Worm (Caenorhabditis elegans) whole organism, young adult: Measurements from ENCODE around the gene gcy-13.

ENCODE experiments used
- B0019.2 ChIP-seq: fragments of 200-800 bp; sonication (Bioruptor generic); conservative IDR thresholded peaks from 2 replicates; pipeline ENCODE4 v1.3.6; 2022; ENCODE audit warnings: missing genetic modification reagents, missing genetic modification characterization, missing compliant biosample characterization
- B0035.1 ChIP-seq: sonication (generic microtip); optimal IDR thresholded peaks from 2 replicates; lab custom pipeline; 2016; ENCODE audit warnings: missing genetic modification characterization, mild to moderate bottlenecking, missing compliant biosample characterization, missing genotype, missing genetic modification reagents
- B0336.3 ChIP-seq: fragments of 200-800 bp; sonication (Bioruptor generic); IDR thresholded peaks from 2 replicates; pipeline ENCODE4 v1.3.6; 2022; ENCODE audit warnings: missing genetic modification characterization, missing compliant biosample characterization
- T07F8.4 ChIP-seq: sonication (generic microtip); optimal IDR thresholded peaks from 2 replicates; lab custom pipeline; 2016; ENCODE audit warnings: mild to moderate bottlenecking, missing genetic modification characterization, moderate library complexity, missing compliant biosample characterization
- Y53F4B.3 ChIP-seq: fragments of 200-800 bp; sonication (Bioruptor generic); IDR thresholded peaks from 2 replicates; pipeline ENCODE4 v1.3.6; 2022; ENCODE audit warnings: missing genetic modification reagents, missing genetic modification characterization, missing compliant biosample characterization
- Y53G8AR.9 ChIP-seq: fragments of 200-800 bp; sonication (Bioruptor generic); conservative IDR thresholded peaks from 2 replicates; pipeline ENCODE4 v1.3.6; 2022; ENCODE audit warnings: missing genetic modification reagents, missing genetic modification characterization, missing compliant biosample characterization
- Y56A3A.18 ChIP-seq: fragments of 200-800 bp; sonication (Bioruptor generic); IDR thresholded peaks from 2 replicates; pipeline ENCODE4 v1.3.6; 2022; ENCODE audit warnings: missing genetic modification reagents, missing genetic modification characterization, missing compliant biosample characterization
- Y79H2A.3 ChIP-seq: fragments of 200-800 bp; sonication (Bioruptor generic); conservative IDR thresholded peaks from 2 replicates; pipeline ENCODE4 v1.3.6; 2022; ENCODE audit warnings: missing genetic modification reagents, missing genetic modification characterization, missing compliant biosample characterization
- ZK185.1 ChIP-seq: sonication (generic microtip); optimal IDR thresholded peaks from 2 replicates; lab custom pipeline; 2016; ENCODE audit warnings: mild to moderate bottlenecking, missing genetic modification characterization, missing compliant biosample characterization; ENCODE audit not compliant: poor library complexity, severe bottlenecking
- attf-3 ChIP-seq: fragments of 200-800 bp; sonication (Bioruptor generic); conservative IDR thresholded peaks from 2 replicates; pipeline ENCODE4 v1.3.6; 2022; ENCODE audit warnings: missing genetic modification reagents, missing genetic modification characterization, missing compliant biosample characterization
- ccch-3 ChIP-seq: fragments of 200-800 bp; sonication (Bioruptor generic); optimal IDR thresholded peaks from 2 replicates; lab custom pipeline; 2018; ENCODE audit warnings: mild to moderate bottlenecking, missing genetic modification characterization, missing compliant biosample characterization
- cebp-2 ChIP-seq: fragments of 200-800 bp; sonication (Bioruptor generic); IDR thresholded peaks from 2 replicates; pipeline ENCODE4 v1.3.6; 2022; ENCODE audit warnings: missing genetic modification characterization, missing compliant biosample characterization
- dox-1 ChIP-seq: fragments of 200-800 bp; sonication (Bioruptor generic); IDR thresholded peaks from 2 replicates; pipeline ENCODE4 v1.3.6; 2022; ENCODE audit warnings: missing genetic modification reagents, missing genetic modification characterization, missing compliant biosample characterization
- dpff-1 ChIP-seq: sonication (generic microtip); optimal IDR thresholded peaks from 2 replicates; lab custom pipeline; 2017; ENCODE audit warnings: mild to moderate bottlenecking, missing genetic modification characterization, missing compliant biosample characterization
- egl-44 ChIP-seq: fragments of 200-800 bp; sonication (Bioruptor generic); IDR thresholded peaks from 2 replicates; pipeline ENCODE4 v1.3.6; 2022; ENCODE audit warnings: missing genetic modification reagents, missing genetic modification characterization, missing compliant biosample characterization
- ekl-4 ChIP-seq: fragments of 200-800 bp; sonication (Bioruptor generic); IDR thresholded peaks from 2 replicates; pipeline ENCODE4 v1.3.6; 2022; ENCODE audit warnings: missing genetic modification reagents, missing genetic modification characterization, missing compliant biosample characterization
- hlh-12 ChIP-seq: sonication (generic microtip); optimal IDR thresholded peaks from 2 replicates; lab custom pipeline; 2016; ENCODE audit warnings: missing genetic modification characterization, missing compliant biosample characterization
- hsf-1 ChIP-seq: fragments of 200-800 bp; sonication (Bioruptor generic); IDR thresholded peaks from 2 replicates; pipeline ENCODE4 v1.3.6; 2022; ENCODE audit warnings: missing genetic modification reagents, missing genetic modification characterization, missing compliant biosample characterization
- lag-1 ChIP-seq: fragments of 200-800 bp; sonication (Bioruptor generic); IDR thresholded peaks from 2 replicates; pipeline ENCODE4 v1.3.6; 2022; ENCODE audit warnings: missing genetic modification reagents, missing genetic modification characterization, missing compliant biosample characterization
- let-607 ChIP-seq, 2 experiments: fragments of 200-800 bp in 1 of 2; sonication (Bioruptor generic) in 1 of 2; sonication (generic microtip) in 1 of 2; optimal IDR thresholded peaks; 2 replicates each; lab custom pipeline; 2016 to 2018; ENCODE audit warnings: mild to moderate bottlenecking in 2 of 2, missing compliant biosample characterization in 2 of 2, missing genetic modification characterization in 2 of 2, moderate library complexity in 2 of 2, missing genotype in 1 of 2
- lin-40 ChIP-seq: sonication (generic microtip); optimal IDR thresholded peaks from 2 replicates; lab custom pipeline; 2016; ENCODE audit warnings: missing genetic modification characterization, mild to moderate bottlenecking, missing compliant biosample characterization, missing genotype, missing genetic modification reagents
- lsl-1 ChIP-seq: fragments of 200-800 bp; sonication (Bioruptor generic); optimal IDR thresholded peaks from 2 replicates; lab custom pipeline; 2018; ENCODE audit warnings: mild to moderate bottlenecking, missing genetic modification characterization, moderate library complexity, missing compliant biosample characterization
- lsy-27 ChIP-seq: sonication (generic microtip); optimal IDR thresholded peaks from 2 replicates; lab custom pipeline; 2017; ENCODE audit warnings: missing genetic modification characterization, mild to moderate bottlenecking, missing compliant biosample characterization, antibody characterized with exemption, missing genotype, borderline replicate concordance; ENCODE audit not compliant: insufficient read depth
- madf-10 ChIP-seq: sonication (generic microtip); optimal IDR thresholded peaks from 2 replicates; lab custom pipeline; 2016; ENCODE audit warnings: mild to moderate bottlenecking, missing genetic modification characterization, missing compliant biosample characterization
- madf-6 ChIP-seq: fragments of 200-800 bp; sonication (Bioruptor generic); IDR thresholded peaks from 2 replicates; pipeline ENCODE4 v1.3.6; 2022; ENCODE audit warnings: missing genetic modification reagents, missing genetic modification characterization, missing compliant biosample characterization
- madf-8 ChIP-seq: fragments of 200-800 bp; sonication (Bioruptor generic); conservative IDR thresholded peaks from 2 replicates; pipeline ENCODE4 v1.3.6; 2022; ENCODE audit warnings: missing genetic modification reagents, missing genetic modification characterization, missing compliant biosample characterization
- nfyb-1 ChIP-seq: fragments of 200-800 bp; sonication (Bioruptor generic); IDR thresholded peaks from 2 replicates; pipeline ENCODE4 v1.3.6; 2022; ENCODE audit warnings: missing genetic modification reagents, missing genetic modification characterization, missing compliant biosample characterization
- rec-8 ChIP-seq, 2 experiments: sonication (generic microtip); optimal IDR thresholded peaks; 2 replicates each; lab custom pipeline; 2016; ENCODE audit warnings: mild to moderate bottlenecking in 2 of 2, missing genetic modification characterization in 2 of 2, missing genetic modification reagents in 2 of 2, missing genotype in 2 of 2, missing biosample characterization in 1 of 2, missing compliant biosample characterization in 1 of 2, moderate library complexity in 1 of 2
- sdz-38 ChIP-seq: sonication (generic microtip); optimal IDR thresholded peaks from 2 replicates; lab custom pipeline; 2016; ENCODE audit warnings: missing genotype, missing genetic modification characterization, missing compliant biosample characterization
- sptf-2 ChIP-seq: fragments of 200-800 bp; sonication (Bioruptor generic); optimal IDR thresholded peaks from 2 replicates; lab custom pipeline; 2018; ENCODE audit warnings: mild to moderate bottlenecking, missing genetic modification characterization, missing compliant biosample characterization
- zim-3 ChIP-seq: sonication (generic microtip); optimal IDR thresholded peaks from 2 replicates; lab custom pipeline; 2017; ENCODE audit warnings: mild to moderate bottlenecking, missing genetic modification characterization, moderate library complexity, missing compliant biosample characterization
- ztf-18 ChIP-seq: sonication (generic microtip); optimal IDR thresholded peaks from 2 replicates; lab custom pipeline; 2016; ENCODE audit warnings: missing genotype, mild to moderate bottlenecking, missing genetic modification characterization, missing compliant biosample characterization
- ztf-25 ChIP-seq: fragments of 200-800 bp; sonication (Bioruptor generic); IDR thresholded peaks from 2 replicates; pipeline ENCODE4 v1.3.6; 2022; ENCODE audit warnings: missing genetic modification reagents, missing genetic modification characterization, missing compliant biosample characterization
- ztf-28 ChIP-seq: fragments of 200-800 bp; sonication (Bioruptor generic); IDR thresholded peaks from 2 replicates; pipeline ENCODE4 v1.3.6; 2022; ENCODE audit warnings: missing genetic modification reagents, missing genetic modification characterization, missing compliant biosample characterization

The gcy-13 gene

DNA sequence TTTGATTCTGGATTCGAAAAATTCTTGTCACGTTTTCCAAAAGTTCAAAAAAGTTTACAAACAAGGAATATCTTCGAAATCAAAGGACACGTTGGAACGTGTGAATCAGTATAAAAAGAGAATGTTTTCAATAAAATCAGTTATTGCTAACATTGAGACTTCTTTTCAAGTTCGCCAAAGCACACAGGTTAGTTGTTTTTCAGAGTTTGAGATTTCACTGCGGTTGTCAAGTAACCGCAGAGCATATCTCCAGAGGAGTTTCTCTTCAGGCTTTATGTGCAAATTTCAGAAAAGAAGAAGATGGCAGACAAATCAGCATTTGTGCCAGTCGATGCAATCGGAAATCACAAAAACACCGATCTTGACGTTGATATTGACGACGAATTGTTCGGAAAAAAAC lies 16.8 kb upstream of the gcy-13 start, which contains the start of gene K01D12.15:
TSS of gene K01D12.15 (plus strand) at position 301 of the 400 bp plus-strand sequence.
- TF ChIP-seq Y53F4B.3 (GFP tag; lab: Robert Waterston, UW) = no peak
- no peak for TF ChIP-seq lin-40 (tag; lab: Kevin White, UChicago)
- TF ChIP-seq ztf-18 = no peak
- no peak for TF ChIP-seq lsl-1 (GFP tag; lab: Kevin White, UChicago)
- no peak for TF ChIP-seq zim-3
- no peak for TF ChIP-seq egl-44 (GFP tag; lab: Robert Waterston, UW)

DNA sequence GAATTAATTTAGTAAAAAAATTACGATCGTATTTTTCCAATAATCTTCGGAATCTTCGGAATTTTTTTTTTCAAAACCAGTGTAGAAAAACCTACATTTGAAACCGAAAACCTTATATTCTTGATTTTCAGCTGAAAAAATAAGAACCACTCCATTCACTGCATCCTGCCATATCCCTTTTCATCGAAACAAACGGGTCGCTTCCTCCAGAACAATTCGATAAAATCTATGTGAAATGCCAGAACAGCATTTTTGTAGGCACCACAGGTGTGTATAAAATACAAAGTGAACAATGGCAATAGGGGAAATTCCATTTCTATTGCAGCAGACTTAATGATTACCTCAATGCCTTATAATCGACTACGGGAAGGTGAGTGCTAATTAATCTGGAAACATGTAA lies 7.9 kb upstream of the gcy-13 start, which contains the start of gene K01D12.1:
TSS of gene K01D12.1 (plus strand) at position 301 of the 400 bp plus-strand sequence.
- TF ChIP-seq madf-6 (GFP tag; lab: Robert Waterston, UW) = no peak
- no peak for TF ChIP-seq B0019.2 (GFP tag; lab: Robert Waterston, UW)
- no peak for TF ChIP-seq let-607 (tag; optimal IDR thresholded peaks at IDR 0.05; lab: Kevin White, UChicago)

DNA sequence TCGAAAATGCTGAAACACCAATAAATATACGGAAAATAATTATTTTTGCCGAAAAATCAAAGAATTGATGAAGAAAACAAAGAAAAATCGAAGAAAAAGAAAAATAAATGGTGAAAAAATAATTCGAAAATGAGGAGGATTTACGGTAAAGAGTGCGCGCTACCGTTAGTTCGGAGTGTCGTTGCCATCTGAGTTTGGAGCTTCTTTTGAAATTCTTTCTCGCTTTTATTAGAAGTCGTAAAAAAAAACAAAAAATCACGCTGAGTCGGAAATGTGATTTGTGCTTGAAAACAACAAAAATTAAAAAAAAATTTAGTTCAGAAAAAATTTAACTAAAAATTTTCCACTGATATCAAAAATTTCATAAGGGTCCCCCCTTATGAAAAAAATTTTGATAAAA lies 4.9 kb upstream of the gcy-13 start, which contains the start of gene F23H12.10:
TSS of gene F23H12.10 (minus strand) at position 12 of the 400 bp plus-strand sequence.
- TF ChIP-seq attf-3 (GFP tag; lab: Robert Waterston, UW) = peak; percentile 55; the same call in 1 of the 2 replicates

DNA sequence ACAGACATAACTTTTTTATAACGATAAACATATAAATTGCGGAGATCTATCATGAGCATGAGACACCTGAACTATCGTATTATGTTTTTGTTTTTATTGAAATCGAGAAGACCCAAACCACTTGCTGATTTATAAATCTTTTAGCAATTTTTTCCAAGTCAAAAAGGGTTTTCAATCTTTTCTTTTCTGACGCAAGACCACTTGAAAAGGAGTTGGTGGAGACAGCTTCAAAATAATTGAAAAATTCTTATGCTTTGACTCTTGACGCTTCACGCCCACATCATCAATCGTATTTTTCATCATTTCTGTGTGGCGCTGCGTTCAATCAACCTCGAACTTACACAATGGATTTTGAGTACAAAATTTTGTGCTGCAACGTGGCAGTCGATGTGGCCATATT lies 2.0 kb upstream of the gcy-13 start, which contains the start of gene F23H12.7:
TSS of gene F23H12.7 (plus strand) at position 301 of the 400 bp plus-strand sequence.
- TF ChIP-seq sptf-2 (no peak), sdz-38 (no peak), lsy-27 (no peak), hsf-1 (GFP tag; lab: Robert Waterston, UW) (no peak), cebp-2 (GFP tag; lab: Robert Waterston, UW) (no peak), madf-8 (GFP tag; lab: Robert Waterston, UW) (no peak), dox-1 (GFP tag; lab: Robert Waterston, UW) (no peak), ekl-4 (GFP tag; lab: Robert Waterston, UW) (no peak), ztf-25 (GFP tag; lab: Robert Waterston, UW) (no peak), B0336.3 (GFP tag; lab: Robert Waterston, UW) (no peak), Y79H2A.3 (GFP tag; lab: Robert Waterston, UW) (no peak), B0035.1 (no peak), nfyb-1 (GFP tag; lab: Robert Waterston, UW) (no peak), Y56A3A.18 (GFP tag; lab: Robert Waterston, UW) (no peak)

DNA sequence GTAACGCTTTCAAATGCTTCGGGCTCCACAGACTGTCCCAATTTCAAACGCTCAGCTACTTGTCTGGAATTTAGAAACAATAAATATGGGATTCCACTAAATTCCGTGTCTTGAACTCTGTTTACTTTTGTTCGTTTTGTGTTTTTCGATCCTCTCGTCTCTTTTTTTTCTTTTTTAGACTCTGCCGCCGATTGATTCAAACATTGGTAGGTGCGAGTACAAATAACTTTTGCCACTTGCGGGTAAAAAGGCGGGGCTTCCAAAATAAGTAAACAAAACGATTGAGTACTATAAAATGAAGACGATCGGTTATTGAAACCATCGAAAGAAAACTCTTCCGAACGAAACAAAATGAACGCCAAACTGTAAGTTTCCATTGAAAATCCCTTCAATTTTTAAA lies 4.2 kb downstream of the gcy-13 start, which contains the start of gene fipr-2:
TSS of gene fipr-2 (plus strand) at position 245 of the 400 bp plus-strand sequence.
- no peak for TF ChIP-seq ZK185.1 (tag; lab: Kevin White, UChicago)
- no peak for TF ChIP-seq rec-8 (tag; optimal IDR thresholded peaks at IDR 0.05; lab: Kevin White, UChicago)
- TF ChIP-seq hlh-12 (tag; lab: Kevin White, UChicago) = no peak
- no peak for TF ChIP-seq ccch-3
- TF ChIP-seq madf-10 (tag; lab: Kevin White, UChicago) = no peak
- no peak for TF ChIP-seq lsy-27
- TF ChIP-seq Y53G8AR.9 = no peak
- no peak for TF ChIP-seq T07F8.4
- no peak for TF ChIP-seq ekl-4 (GFP tag; lab: Robert Waterston, UW)
- no peak for TF ChIP-seq lag-1
- TF ChIP-seq dpff-1 (tag; lab: Kevin White, UChicago) = no peak
- TF ChIP-seq ztf-28 (GFP tag; lab: Robert Waterston, UW) = no peak
- TF ChIP-seq, all 124 proteins: peak for 0
